Worm (Caenorhabditis elegans): ENCODE measurements around the gene C13B9.2.

DNA sequence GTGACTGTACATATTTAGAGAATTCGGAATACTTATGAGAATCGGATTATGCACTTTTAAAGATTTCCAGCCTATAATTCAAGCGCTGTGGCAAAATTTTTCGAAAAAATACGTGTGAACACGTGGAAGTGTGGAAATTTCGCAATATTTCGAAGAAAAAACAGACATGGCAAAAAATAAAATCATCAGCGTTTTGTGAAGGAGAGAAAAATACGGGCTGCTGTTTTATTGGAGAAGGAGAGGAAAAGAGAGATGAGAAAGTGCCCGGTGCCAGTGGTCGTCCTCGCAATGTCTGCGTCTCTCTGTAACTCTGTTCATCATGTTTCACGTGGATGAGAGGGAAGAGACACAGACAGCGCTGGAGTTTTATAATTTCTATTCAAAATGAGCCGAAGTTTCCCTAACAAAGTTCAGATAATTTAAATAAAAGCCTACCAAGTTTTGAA lies 14.0 kb upstream of the C13B9.2 start:
- TF ChIP-seq somi-1 (GFP tag; optimal IDR thresholded peaks at IDR 0.05) (peak; percentile 72), C06A6.2 (GFP tag; conservative IDR thresholded peaks at IDR 0.05) (peak; percentile 61), D2030.7 (GFP tag; IDR thresholded peaks at IDR 0.05) (no peak), lir-1 (GFP tag; conservative IDR thresholded peaks at IDR 0.05) (no peak), egrh-3 (GFP tag; IDR thresholded peaks at IDR 0.05) (peak; percentile 32; the same call in 1 of the 2 replicates)
